Fruit fly (Drosophila melanogaster) whole organism, embryonic: Measurements from ENCODE around the gene CG14082.

Experiments used
- Atf6 ChIP-seq: fragments of 200-800 bp; sonication (Bioruptor generic); IDR thresholded peaks from 2 replicates; pipeline ENCODE4 v1.3.6; 2022; ENCODE audit warnings: missing biosample characterization, missing genetic modification characterization
- B-H1 ChIP-seq: fragments of 200-800 bp; sonication (Bioruptor generic); IDR thresholded peaks from 3 replicates; pipeline ENCODE4 v1.3.6; 2022; ENCODE audit warnings: missing biosample characterization, missing genetic modification characterization
- Bdp1 ChIP-seq: fragments of 200-800 bp; sonication (Bioruptor generic); optimal IDR thresholded peaks from 3 replicates; lab custom pipeline; 2016; ENCODE audit warnings: missing biosample characterization, missing genetic modification characterization
- Bgb ChIP-seq: fragments of 200-800 bp; sonication (Bioruptor generic); IDR thresholded peaks from 2 replicates; pipeline ENCODE4 v1.3.6; 2022; ENCODE audit warnings: missing biosample characterization, missing genetic modification characterization; ENCODE audit not compliant: partially characterized antibody
- Bteb2 ChIP-seq: fragments of 200-800 bp; sonication (Bioruptor generic); optimal IDR thresholded peaks from 2 replicates; lab custom pipeline; 2016; ENCODE audit warnings: missing biosample characterization, missing genetic modification characterization
- CG10274 ChIP-seq: fragments of 200-800 bp; sonication (Bioruptor generic); optimal IDR thresholded peaks from 3 replicates; lab custom pipeline; 2017; ENCODE audit warnings: missing biosample characterization, mild to moderate bottlenecking, missing genetic modification characterization
- CG13424 ChIP-seq: fragments of 200-800 bp; sonication (Bioruptor generic); optimal IDR thresholded peaks from 2 replicates; lab custom pipeline; 2019; ENCODE audit warnings: missing biosample characterization, mild to moderate bottlenecking, missing genetic modification characterization, moderate library complexity
- CG15073 ChIP-seq: fragments of 200-800 bp; sonication (Bioruptor generic); optimal IDR thresholded peaks from 2 replicates; lab custom pipeline; 2016; ENCODE audit warnings: missing biosample characterization, missing genetic modification characterization
- CG15479 ChIP-seq: fragments of 200-800 bp; sonication (Bioruptor generic); optimal IDR thresholded peaks from 3 replicates; lab custom pipeline; 2019; ENCODE audit warnings: missing biosample characterization, mild to moderate bottlenecking, missing genetic modification characterization, moderate library complexity
- CG17328 ChIP-seq: fragments of 200-800 bp; sonication (Bioruptor generic); IDR thresholded peaks from 2 replicates; pipeline ENCODE4 v1.3.6; 2022; ENCODE audit warnings: missing biosample characterization, missing genetic modification characterization
- CG17385 ChIP-seq: fragments of 200-800 bp; sonication (Bioruptor generic); optimal IDR thresholded peaks from 3 replicates; lab custom pipeline; 2018; ENCODE audit warnings: missing biosample characterization, mild to moderate bottlenecking, missing genetic modification characterization
- CG2202 ChIP-seq: fragments of 200-800 bp; sonication (Bioruptor generic); optimal IDR thresholded peaks from 2 replicates; lab custom pipeline; 2018; ENCODE audit warnings: missing biosample characterization, mild to moderate bottlenecking, missing genetic modification characterization
- CG31388 ChIP-seq: fragments of 200-800 bp; sonication (Bioruptor generic); optimal IDR thresholded peaks from 2 replicates; lab custom pipeline; 2016; ENCODE audit warnings: missing biosample characterization, missing genetic modification characterization
- CG3726 ChIP-seq: fragments of 200-800 bp; sonication (Bioruptor generic); IDR thresholded peaks from 3 replicates; pipeline ENCODE4, ENCODE4 v1.3.6; 2022; ENCODE audit warnings: missing biosample characterization, missing genetic modification characterization
- CG3838 ChIP-seq: fragments of 200-800 bp; sonication (Bioruptor generic); optimal IDR thresholded peaks from 3 replicates; lab custom pipeline; 2016; ENCODE audit warnings: missing biosample characterization, missing genetic modification characterization
- CG6175 ChIP-seq: fragments of 200-800 bp; sonication (Bioruptor generic); IDR thresholded peaks from 3 replicates; pipeline ENCODE4 v1.3.6; 2022; ENCODE audit warnings: missing biosample characterization, missing genetic modification characterization
- CG7745 ChIP-seq: fragments of 200-800 bp; sonication (Bioruptor generic); optimal IDR thresholded peaks from 2 replicates; lab custom pipeline; 2018; ENCODE audit warnings: missing biosample characterization, mild to moderate bottlenecking, missing genetic modification characterization, moderate library complexity
- CG8290 ChIP-seq, 3 experiments: fragments of 200-800 bp; sonication (Bioruptor generic); optimal IDR thresholded peaks; 2 replicates each; lab custom pipeline; 2016 to 2019; ENCODE audit warnings: missing biosample characterization in 3 of 3, missing genetic modification characterization in 3 of 3, mild to moderate bottlenecking in 2 of 3, moderate library complexity in 1 of 3
- CG8765 ChIP-seq: fragments of 200-800 bp; sonication (Bioruptor generic); IDR thresholded peaks from 2 replicates; pipeline ENCODE4 v1.3.6; 2022; ENCODE audit warnings: missing biosample characterization, missing genetic modification characterization
- CG9609 ChIP-seq: fragments of 200-800 bp; sonication (Bioruptor generic); optimal IDR thresholded peaks from 3 replicates; lab custom pipeline; 2016; ENCODE audit warnings: missing biosample characterization, missing genetic modification characterization
- CG9817 ChIP-seq: fragments of 200-800 bp; sonication (Bioruptor generic); optimal IDR thresholded peaks from 2 replicates; lab custom pipeline; 2018; ENCODE audit warnings: missing biosample characterization, mild to moderate bottlenecking, missing genetic modification characterization, moderate library complexity
- Camta ChIP-seq: fragments of 200-800 bp; sonication (Bioruptor generic); optimal IDR thresholded peaks from 2 replicates; lab custom pipeline; 2016; ENCODE audit warnings: missing biosample characterization, missing genetic modification characterization
- CrebB ChIP-seq: fragments of 200-800 bp; sonication (Bioruptor generic); optimal IDR thresholded peaks from 3 replicates; lab custom pipeline; 2018; ENCODE audit warnings: missing biosample characterization, mild to moderate bottlenecking, missing genetic modification characterization
- Dp ChIP-seq: fragments of 200-800 bp; sonication (Bioruptor generic); optimal IDR thresholded peaks from 2 replicates; lab custom pipeline; 2018; ENCODE audit warnings: missing biosample characterization, mild to moderate bottlenecking, missing genetic modification characterization, moderate library complexity
- E2f2 ChIP-seq: fragments of 200-800 bp; sonication (Bioruptor generic); IDR thresholded peaks from 2 replicates; pipeline ENCODE4 v1.3.6; 2022; ENCODE audit warnings: missing biosample characterization, missing genetic modification characterization
- Gsc ChIP-seq: fragments of 200-800 bp; sonication (Bioruptor generic); IDR thresholded peaks from 2 replicates; pipeline ENCODE4 v1.3.6; 2022; ENCODE audit warnings: missing biosample characterization, missing genetic modification characterization
- HLH3B ChIP-seq: fragments of 200-800 bp; sonication (Bioruptor generic); IDR thresholded peaks from 2 replicates; pipeline ENCODE4 v1.3.6; 2022; ENCODE audit warnings: missing biosample characterization, missing genetic modification characterization
- Hr3 ChIP-seq: fragments of 200-800 bp; sonication (Bioruptor generic); optimal IDR thresholded peaks from 3 replicates; lab custom pipeline; 2016; ENCODE audit warnings: missing biosample characterization, missing genetic modification characterization
- Lim3 ChIP-seq: fragments of 200-800 bp; sonication (Bioruptor generic); IDR thresholded peaks from 2 replicates; pipeline ENCODE4 v1.3.6; 2022; ENCODE audit warnings: missing biosample characterization, missing genetic modification characterization
- Mrtf ChIP-seq: fragments of 200-800 bp; sonication (Bioruptor generic); IDR thresholded peaks from 3 replicates; pipeline ENCODE4 v1.3.6; 2022; ENCODE audit warnings: missing biosample characterization, missing genetic modification characterization
- Nf-YC ChIP-seq: fragments of 200-800 bp; optimal IDR thresholded peaks from 3 replicates; lab custom pipeline; 2019; ENCODE audit warnings: missing biosample characterization, mild to moderate bottlenecking, missing genetic modification characterization, moderate library complexity
- br ChIP-seq: fragments of >200 bp; optimal IDR thresholded peaks from 2 replicates; lab custom pipeline; 2017
- cad ChIP-seq: fragments of >200 bp; optimal IDR thresholded peaks from 2 replicates; lab custom pipeline; 2017; ENCODE audit warnings: missing biosample characterization, missing genetic modification characterization
- cas ChIP-seq: fragments of 200-800 bp; sonication (Bioruptor generic); IDR thresholded peaks from 2 replicates; pipeline ENCODE4 v1.3.6; 2022; ENCODE audit warnings: missing biosample characterization, missing genetic modification characterization
- chif ChIP-seq, 2 experiments: fragments of 200-800 bp; sonication (Bioruptor generic); optimal IDR thresholded peaks; 3 replicates each; lab custom pipeline; 2016; ENCODE audit warnings: missing biosample characterization in 2 of 2, missing genetic modification characterization in 2 of 2
- ftz-f1 ChIP-seq: fragments of 200-800 bp; sonication (Bioruptor generic); optimal IDR thresholded peaks from 2 replicates; lab custom pipeline; 2016; ENCODE audit warnings: missing biosample characterization, missing genetic modification characterization
- gfzf ChIP-seq: fragments of 200-800 bp; sonication (Bioruptor generic); optimal IDR thresholded peaks from 2 replicates; lab custom pipeline; 2016; ENCODE audit warnings: missing biosample characterization, mild to moderate bottlenecking, missing genetic modification characterization, moderate library complexity
- maf-S ChIP-seq: fragments of 200-800 bp; sonication (Bioruptor generic); optimal IDR thresholded peaks from 2 replicates; lab custom pipeline; 2016; ENCODE audit warnings: missing biosample characterization, missing genetic modification characterization
- mld ChIP-seq: fragments of 200-800 bp; sonication (Bioruptor generic); IDR thresholded peaks from 3 replicates; pipeline ENCODE4 v1.3.6; 2022; ENCODE audit warnings: missing biosample characterization, missing genetic modification characterization; ENCODE audit not compliant: partially characterized antibody
- nau ChIP-seq: fragments of 200-800 bp; sonication (Bioruptor generic); optimal IDR thresholded peaks from 3 replicates; lab custom pipeline; 2017; ENCODE audit warnings: missing biosample characterization, mild to moderate bottlenecking, missing genetic modification characterization, missing genetic modification reagents
- odd ChIP-seq: fragments of 200-800 bp; sonication (Bioruptor generic); optimal IDR thresholded peaks from 2 replicates; lab custom pipeline; 2017; ENCODE audit warnings: missing biosample characterization, mild to moderate bottlenecking, missing genetic modification characterization
- phol ChIP-seq: fragments of 200-800 bp; sonication (Bioruptor generic); optimal IDR thresholded peaks from 3 replicates; lab custom pipeline; 2018; ENCODE audit warnings: missing biosample characterization, mild to moderate bottlenecking, missing genetic modification characterization, moderate library complexity
- pita ChIP-seq: fragments of 200-800 bp; sonication (Bioruptor generic); optimal IDR thresholded peaks from 2 replicates; lab custom pipeline; 2017; ENCODE audit warnings: missing biosample characterization, mild to moderate bottlenecking, missing genetic modification characterization
- pnt ChIP-seq: fragments of 200-800 bp; sonication (Bioruptor generic); optimal IDR thresholded peaks from 3 replicates; lab custom pipeline; 2016; ENCODE audit warnings: missing biosample characterization, missing genetic modification characterization
- psq ChIP-seq: fragments of 200-800 bp; sonication (Bioruptor generic); optimal IDR thresholded peaks from 2 replicates; lab custom pipeline; 2017; ENCODE audit warnings: missing biosample characterization, missing genetic modification characterization
- run ChIP-seq: fragments of 200-800 bp; sonication (Bioruptor generic); optimal IDR thresholded peaks from 3 replicates; lab custom pipeline; 2018; ENCODE audit warnings: missing biosample characterization, mild to moderate bottlenecking, missing genetic modification characterization
- sim ChIP-seq: fragments of 200-800 bp; sonication (Bioruptor generic); IDR thresholded peaks from 2 replicates; pipeline ENCODE4 v1.3.6; 2022; ENCODE audit warnings: missing biosample characterization, missing genetic modification characterization
- sqz ChIP-seq: fragments of 200-800 bp; sonication (Bioruptor generic); optimal IDR thresholded peaks from 3 replicates; lab custom pipeline; 2018; ENCODE audit warnings: missing biosample characterization, mild to moderate bottlenecking, missing genetic modification characterization
- tll ChIP-seq, 2 experiments: fragments of 200-800 bp in 1 of 2; fragments of >200 bp in 1 of 2; sonication (Bioruptor generic) in 1 of 2; optimal IDR thresholded peaks; 2 replicates each; lab custom pipeline; 2017 to 2019; ENCODE audit warnings: missing biosample characterization in 2 of 2, missing genetic modification characterization in 2 of 2, mild to moderate bottlenecking in 1 of 2, moderate library complexity in 1 of 2
- usp ChIP-seq: fragments of >200 bp; optimal IDR thresholded peaks from 2 replicates; lab custom pipeline; 2017; ENCODE audit warnings: missing biosample characterization, missing genetic modification characterization
- yki ChIP-seq: fragments of >200 bp; optimal IDR thresholded peaks from 3 replicates; lab custom pipeline; 2018

CG14082 gene

dm6 chr3L:19071173-19071844, 67.5 kb downstream of the CG14082 start (continued):
- TF ChIP-seq CG17385 (GFP tag; lab: Kevin White, UChicago) = peak; percentile 0
- TF ChIP-seq ftz-f1 = peak; percentile 69
- no peak for TF ChIP-seq maf-S (GFP tag; lab: Kevin White, UChicago)
- no peak for TF ChIP-seq CG31388 (GFP tag; lab: Kevin White, UChicago)
- no peak for TF ChIP-seq pita (GFP tag; lab: Kevin White, UChicago)
- no peak for TF ChIP-seq B-H1
- TF ChIP-seq CG6175 (GFP tag; lab: Robert Waterston, UW) = no peak
- TF ChIP-seq HLH3B = peak; percentile 18; the same call in 1 of the 2 replicates
- TF ChIP-seq Atf6 (GFP tag; lab: Robert Waterston, UW) = no peak
- no peak for TF ChIP-seq phol (tag; lab: Kevin White, UChicago)
- no peak for TF ChIP-seq Bteb2 (GFP tag; lab: Kevin White, UChicago)
- no peak for TF ChIP-seq Mrtf
- no peak for TF ChIP-seq CG9609 (GFP tag; lab: Kevin White, UChicago)
- no peak for TF ChIP-seq tll (GFP tag; optimal IDR thresholded peaks at IDR 0.05; lab: Kevin White, UChicago)
- TF ChIP-seq sqz = peak; percentile 80
- no peak for TF ChIP-seq CG15479 (GFP tag; lab: Kevin White, UChicago)
- no peak for TF ChIP-seq CG8765 (GFP tag; lab: Robert Waterston, UW)
- peak; percentile 21 for TF ChIP-seq CG9817
- TF ChIP-seq CG7745 (tag; lab: Kevin White, UChicago) = no peak
- no peak for TF ChIP-seq CrebB (tag; lab: Kevin White, UChicago)
- no peak for TF ChIP-seq mld
- TF ChIP-seq Bdp1 = no peak
- no peak for TF ChIP-seq CG8290 (GFP tag; optimal IDR thresholded peaks at IDR 0.05; lab: Kevin White, UChicago)
- peak in 1 of 2 experiments; percentile 21 for TF ChIP-seq CG8290 (tag; optimal IDR thresholded peaks at IDR 0.05; lab: Kevin White, UChicago)
- no peak for TF ChIP-seq odd (GFP tag; lab: Kevin White, UChicago)
- no peak for TF ChIP-seq CG17328
- no peak for TF ChIP-seq CG3838
- no peak for TF ChIP-seq br (lab: Kevin White, UChicago)
- TF ChIP-seq E2f2 = no peak
- no peak for TF ChIP-seq Nf-YC (tag; lab: Kevin White, UChicago)
- no peak for TF ChIP-seq chif (GFP tag; optimal IDR thresholded peaks at IDR 0.05; lab: Kevin White, UChicago)
- TF ChIP-seq CG10274 (GFP tag; lab: Kevin White, UChicago) = no peak
- no peak for TF ChIP-seq sim (GFP tag; lab: Robert Waterston, UW)
- TF ChIP-seq Camta (GFP tag; lab: Kevin White, UChicago) = no peak
- no peak for TF ChIP-seq gfzf (GFP tag; lab: Kevin White, UChicago)
- TF ChIP-seq cad (GFP tag; lab: Kevin White, UChicago) = no peak
- peak; percentile 14 for TF ChIP-seq CG13424 (tag; lab: Kevin White, UChicago)
- TF ChIP-seq Bgb (GFP tag; lab: Robert Waterston, UW) = no peak
- TF ChIP-seq Hr3 (GFP tag; lab: Kevin White, UChicago) = no peak
- TF ChIP-seq nau (GFP tag; lab: Kevin White, UChicago) = peak; percentile 48
- no peak for TF ChIP-seq psq (GFP tag; lab: Kevin White, UChicago)
- TF ChIP-seq Gsc (GFP tag; lab: Robert Waterston, UW) = no peak
- no peak for TF ChIP-seq CG3726 (GFP tag; lab: Robert Waterston, UW)
- no peak for TF ChIP-seq Dp (GFP tag; lab: Kevin White, UChicago)
- no peak for TF ChIP-seq Lim3
- TF ChIP-seq CG15073 (GFP tag; lab: Kevin White, UChicago) = no peak
- no peak for TF ChIP-seq CG2202 (tag; lab: Kevin White, UChicago)
- no peak for TF ChIP-seq cas
- peak; percentile 64 for TF ChIP-seq run (tag; lab: Kevin White, UChicago)
- peak; percentile 19 for TF ChIP-seq pnt
- no peak for TF ChIP-seq usp (GFP tag; lab: Kevin White, UChicago)
- no peak for TF ChIP-seq yki (lab: Kevin White, UChicago)
